Fruit fly (Drosophila melanogaster) whole organism, embryonic: ENCODE data around the gene Osi16.

ENCODE experiments used
- CG11093 ChIP-seq: fragments of 200-800 bp; sonication (Bioruptor generic); IDR thresholded peaks from 3 replicates; pipeline ENCODE4 v1.3.6; 2022; ENCODE audit warnings: missing biosample characterization, missing genetic modification characterization
- CG11504 ChIP-seq: fragments of 200-800 bp; sonication (Bioruptor generic); optimal IDR thresholded peaks from 3 replicates; lab custom pipeline; 2019; ENCODE audit warnings: missing biosample characterization, mild to moderate bottlenecking, missing genetic modification characterization, moderate library complexity
- CG11560 ChIP-seq: fragments of 200-800 bp; sonication (Bioruptor generic); IDR thresholded peaks from 3 replicates; pipeline ENCODE4 v1.3.6; 2022; ENCODE audit warnings: missing biosample characterization, missing genetic modification characterization
- CG12391 ChIP-seq: fragments of 200-800 bp; sonication (Bioruptor generic); optimal IDR thresholded peaks from 3 replicates; lab custom pipeline; 2018; ENCODE audit warnings: missing biosample characterization, mild to moderate bottlenecking, missing genetic modification characterization, moderate library complexity
- CG13424 ChIP-seq: fragments of 200-800 bp; sonication (Bioruptor generic); optimal IDR thresholded peaks from 2 replicates; lab custom pipeline; 2019; ENCODE audit warnings: missing biosample characterization, mild to moderate bottlenecking, missing genetic modification characterization, moderate library complexity
- CG1529 ChIP-seq: fragments of 200-800 bp; sonication (Bioruptor generic); optimal IDR thresholded peaks from 3 replicates; lab custom pipeline; 2018; ENCODE audit warnings: missing biosample characterization, missing genetic modification characterization
- CG17186 ChIP-seq: fragments of 200-800 bp; sonication (Bioruptor generic); optimal IDR thresholded peaks from 3 replicates; lab custom pipeline; 2017; ENCODE audit warnings: missing biosample characterization, missing genetic modification reagents, missing genetic modification characterization
- CG17912 ChIP-seq: fragments of 200-800 bp; sonication (Bioruptor generic); optimal IDR thresholded peaks from 2 replicates; lab custom pipeline; 2018; ENCODE audit warnings: missing biosample characterization, mild to moderate bottlenecking, missing genetic modification characterization
- CG1792 ChIP-seq: fragments of 200-800 bp; sonication (Bioruptor generic); optimal IDR thresholded peaks from 2 replicates; lab custom pipeline; 2016; ENCODE audit warnings: missing biosample characterization, missing genetic modification characterization
- CG18262 ChIP-seq: fragments of 200-800 bp; optimal IDR thresholded peaks from 3 replicates; lab custom pipeline; 2019; ENCODE audit warnings: missing biosample characterization, mild to moderate bottlenecking, missing genetic modification characterization, moderate library complexity
- CG30020 ChIP-seq: fragments of 200-800 bp; optimal IDR thresholded peaks from 2 replicates; lab custom pipeline; 2019; ENCODE audit warnings: missing biosample characterization, mild to moderate bottlenecking, missing genetic modification characterization, moderate library complexity
- CG30403 ChIP-seq: fragments of 200-800 bp; sonication (Bioruptor generic); optimal IDR thresholded peaks from 3 replicates; lab custom pipeline; 2016; ENCODE audit warnings: missing biosample characterization, missing genetic modification characterization
- CG31441 ChIP-seq: fragments of 200-800 bp; sonication (Bioruptor generic); IDR thresholded peaks from 2 replicates; pipeline ENCODE4 v1.3.6; 2022; ENCODE audit warnings: missing biosample characterization, missing genetic modification characterization
- CG3847 ChIP-seq: fragments of 200-800 bp; sonication (Bioruptor generic); IDR thresholded peaks from 2 replicates; pipeline ENCODE4 v1.3.6; 2022; ENCODE audit warnings: missing biosample characterization, missing genetic modification characterization
- CG7928 ChIP-seq: fragments of 200-800 bp; sonication (Bioruptor generic); optimal IDR thresholded peaks from 2 replicates; lab custom pipeline; 2017; ENCODE audit warnings: missing biosample characterization, mild to moderate bottlenecking, missing genetic modification characterization
- CG8290 ChIP-seq, 3 experiments: fragments of 200-800 bp; sonication (Bioruptor generic); optimal IDR thresholded peaks; 2 replicates each; lab custom pipeline; 2016 to 2019; ENCODE audit warnings: missing biosample characterization in 3 of 3, missing genetic modification characterization in 3 of 3, mild to moderate bottlenecking in 2 of 3, moderate library complexity in 1 of 3
- CG9609 ChIP-seq: fragments of 200-800 bp; sonication (Bioruptor generic); optimal IDR thresholded peaks from 3 replicates; lab custom pipeline; 2016; ENCODE audit warnings: missing biosample characterization, missing genetic modification characterization
- CG9932 ChIP-seq: fragments of 200-800 bp; sonication (Bioruptor generic); IDR thresholded peaks from 2 replicates; pipeline ENCODE4 v1.3.6; 2022; ENCODE audit warnings: missing biosample characterization, missing genetic modification characterization
- Drgx ChIP-seq: fragments of 200-800 bp; sonication (Bioruptor generic); IDR thresholded peaks from 2 replicates; pipeline ENCODE4 v1.3.6; 2022; ENCODE audit warnings: missing biosample characterization, missing genetic modification characterization
- Eip74EF ChIP-seq, 2 experiments: fragments of 200-800 bp in 1 of 2; fragments of >200 bp in 1 of 2; sonication (Bioruptor generic) in 1 of 2; optimal IDR thresholded peaks; 2 replicates each; lab custom pipeline; 2017 to 2019; ENCODE audit warnings: missing biosample characterization in 2 of 2, missing genetic modification characterization in 2 of 2, mild to moderate bottlenecking in 1 of 2, moderate library complexity in 1 of 2
- Fer3 ChIP-seq: fragments of 200-800 bp; sonication (Bioruptor generic); optimal IDR thresholded peaks from 2 replicates; lab custom pipeline; 2018; ENCODE audit warnings: missing biosample characterization, mild to moderate bottlenecking, missing genetic modification characterization, moderate library complexity
- H2.0 ChIP-seq: fragments of 200-800 bp; sonication (Bioruptor generic); IDR thresholded peaks from 2 replicates; pipeline ENCODE4 v1.3.6; 2022; ENCODE audit warnings: missing biosample characterization, missing genetic modification characterization
- Hey ChIP-seq: fragments of 200-800 bp; sonication (Bioruptor generic); optimal IDR thresholded peaks from 3 replicates; lab custom pipeline; 2018; ENCODE audit warnings: missing biosample characterization, mild to moderate bottlenecking, missing genetic modification characterization
- Mad ChIP-seq: fragments of 200-800 bp; sonication (Bioruptor generic); optimal IDR thresholded peaks from 2 replicates; lab custom pipeline; 2016; ENCODE audit warnings: missing biosample characterization, missing genetic modification characterization
- Med ChIP-seq: fragments of 200-800 bp; sonication (Bioruptor generic); peaks from one replicate; lab custom pipeline; 2016; ENCODE audit warnings: missing biosample characterization, missing genetic modification characterization, mild to moderate bottlenecking, inconsistent platforms, moderate library complexity
- Neu2 ChIP-seq: fragments of 200-800 bp; sonication (Bioruptor generic); optimal IDR thresholded peaks from 3 replicates; lab custom pipeline; 2016; ENCODE audit warnings: missing biosample characterization, missing genetic modification characterization, borderline replicate concordance
- Nf-YB ChIP-seq: fragments of 200-800 bp; sonication (Bioruptor generic); optimal IDR thresholded peaks from 3 replicates; lab custom pipeline; 2019; ENCODE audit warnings: missing biosample characterization, mild to moderate bottlenecking, missing genetic modification characterization, moderate library complexity
- Nf-YC ChIP-seq: fragments of 200-800 bp; optimal IDR thresholded peaks from 3 replicates; lab custom pipeline; 2019; ENCODE audit warnings: missing biosample characterization, mild to moderate bottlenecking, missing genetic modification characterization, moderate library complexity
- NfI ChIP-seq: fragments of 200-800 bp; sonication (Bioruptor generic); optimal IDR thresholded peaks from 3 replicates; lab custom pipeline; 2018; ENCODE audit warnings: missing biosample characterization, mild to moderate bottlenecking, missing genetic modification characterization, moderate library complexity
- PHDP ChIP-seq: fragments of 200-800 bp; sonication (Bioruptor generic); optimal IDR thresholded peaks from 3 replicates; lab custom pipeline; 2018; ENCODE audit warnings: missing biosample characterization, mild to moderate bottlenecking, missing genetic modification characterization, moderate library complexity
- Tbp ChIP-seq: fragments of >200 bp; optimal IDR thresholded peaks from 2 replicates; lab custom pipeline; 2018; ENCODE audit warnings: missing biosample characterization, missing genetic modification characterization
- ab ChIP-seq: fragments of 200-800 bp; sonication (Bioruptor generic); optimal IDR thresholded peaks from 2 replicates; lab custom pipeline; 2016; ENCODE audit warnings: missing biosample characterization, missing genetic modification characterization
- ap ChIP-seq: fragments of 200-800 bp; sonication (Bioruptor generic); IDR thresholded peaks from 2 replicates; pipeline ENCODE4 v1.3.6; 2022; ENCODE audit warnings: missing biosample characterization, missing genetic modification characterization
- ara ChIP-seq: fragments of 200-800 bp; sonication (Bioruptor generic); IDR thresholded peaks from 2 replicates; pipeline ENCODE4 v1.3.6; 2022; ENCODE audit warnings: missing biosample characterization, missing genetic modification characterization
- bsh ChIP-seq, 2 experiments: fragments of 200-800 bp; sonication (Bioruptor generic); optimal IDR thresholded peaks; 2 replicates each; lab custom pipeline; 2017 to 2018; ENCODE audit warnings: mild to moderate bottlenecking in 2 of 2, missing biosample characterization in 2 of 2, missing genetic modification characterization in 2 of 2, moderate library complexity in 1 of 2
- dan ChIP-seq: fragments of 200-800 bp; sonication (Bioruptor generic); IDR thresholded peaks from 2 replicates; pipeline ENCODE4 v1.3.6; 2022; ENCODE audit warnings: missing biosample characterization, missing genetic modification characterization
- eve ChIP-seq, 2 experiments: fragments of >200 bp; optimal IDR thresholded peaks; 2 replicates each; lab custom pipeline; 2017; ENCODE audit warnings: missing biosample characterization in 2 of 2, missing genetic modification characterization in 2 of 2
- eyg ChIP-seq: fragments of 200-800 bp; sonication (Bioruptor generic); optimal IDR thresholded peaks from 3 replicates; lab custom pipeline; 2016; ENCODE audit warnings: missing biosample characterization, missing genetic modification characterization
- ind ChIP-seq: fragments of 200-800 bp; sonication (Bioruptor generic); optimal IDR thresholded peaks from 3 replicates; lab custom pipeline; 2016; ENCODE audit warnings: missing biosample characterization, missing genetic modification characterization
- inv ChIP-seq: fragments of 200-800 bp; sonication (Bioruptor generic); IDR thresholded peaks from 2 replicates; pipeline ENCODE4 v1.3.6; 2022; ENCODE audit warnings: missing biosample characterization, missing genetic modification characterization; ENCODE audit not compliant: partially characterized antibody
- kay ChIP-seq: fragments of 200-800 bp; sonication (Bioruptor generic); optimal IDR thresholded peaks from 2 replicates; lab custom pipeline; 2016; ENCODE audit warnings: missing biosample characterization, missing genetic modification characterization
- lilli ChIP-seq: fragments of 200-800 bp; sonication (Bioruptor generic); optimal IDR thresholded peaks from 3 replicates; lab custom pipeline; 2016; ENCODE audit warnings: missing biosample characterization, missing genetic modification characterization
- lov ChIP-seq, 2 experiments: fragments of 200-800 bp in 1 of 2; fragments of >200 bp in 1 of 2; sonication (Bioruptor generic) in 1 of 2; IDR thresholded peaks in 1 of 2; optimal IDR thresholded peaks in 1 of 2; 2 replicates in 1 of 2; 3 replicates in 1 of 2; pipeline versions ENCODE4 v1.3.6 to Lab custom; 2017 to 2022; ENCODE audit warnings: missing biosample characterization in 1 of 2, missing genetic modification characterization in 1 of 2
- psq ChIP-seq: fragments of 200-800 bp; sonication (Bioruptor generic); optimal IDR thresholded peaks from 2 replicates; lab custom pipeline; 2017; ENCODE audit warnings: missing biosample characterization, missing genetic modification characterization
- toy ChIP-seq: fragments of 200-800 bp; sonication (Bioruptor generic); IDR thresholded peaks from 2 replicates; pipeline ENCODE4 v1.3.6; 2022; ENCODE audit warnings: missing biosample characterization, missing genetic modification characterization
- ttk ChIP-seq: fragments of 200-800 bp; sonication (Bioruptor generic); IDR thresholded peaks from 2 replicates; pipeline ENCODE4 v2.1.2; 2022; ENCODE audit warnings: missing biosample characterization, missing genetic modification characterization
- zfh2 ChIP-seq: fragments of 200-800 bp; sonication (Bioruptor generic); optimal IDR thresholded peaks from 2 replicates; lab custom pipeline; 2016; ENCODE audit warnings: missing biosample characterization, missing genetic modification characterization

Osi16 gene

dm6 chr3R:6342702-6343101 is 37.7 kb downstream of the Osi16 start, which contains the start of gene CG10298 (continued):
- no peak for TF ChIP-seq Eip74EF (GFP tag; optimal IDR thresholded peaks at IDR 0.05; lab: Kevin White, UChicago)
- TF ChIP-seq ara = no peak
- no peak for TF ChIP-seq Tbp
- TF ChIP-seq Mad = no peak

- TF ChIP-seq CG13424 (tag; lab: Kevin White, UChicago) (peak; percentile 20), CG31441 (GFP tag; lab: Robert Waterston, UW) (peak; percentile 31; the same call in 1 of the 2 replicates), dan (GFP tag; lab: Robert Waterston, UW) (no peak), eyg (GFP tag; lab: Kevin White, UChicago) (no peak), Mad (no peak), ind (no peak), CG7928 (GFP tag; lab: Kevin White, UChicago) (no peak), CG3847 (no peak), ab (GFP tag; lab: Kevin White, UChicago) (no peak), CG1792 (GFP tag; lab: Kevin White, UChicago) (no peak), CG8290 (GFP tag; optimal IDR thresholded peaks at IDR 0.05; lab: Kevin White, UChicago) (no peak), CG8290 (tag; optimal IDR thresholded peaks at IDR 0.05; lab: Kevin White, UChicago) (no peak), Hey (tag; lab: Kevin White, UChicago) (no peak), lov (optimal IDR thresholded peaks at IDR 0.05; lab: Kevin White, UChicago) (no peak), lov (GFP tag; IDR thresholded peaks at IDR 0.05; lab: Robert Waterston, UW) (no peak), Med (GFP tag; lab: Kevin White, UChicago) (peak; percentile 48), Neu2 (GFP tag; lab: Kevin White, UChicago) (no peak), CG11093 (GFP tag; lab: Robert Waterston, UW) (no peak), Fer3 (tag; lab: Kevin White, UChicago) (no peak), bsh (GFP tag; optimal IDR thresholded peaks at IDR 0.05; lab: Kevin White, UChicago) (no peak), CG11504 (peak; percentile 38), ttk (GFP tag; lab: Robert Waterston, UW) (no peak), H2.0 (no peak), Nf-YB (GFP tag; lab: Kevin White, UChicago) (no peak), PHDP (tag; lab: Kevin White, UChicago) (no peak), CG9609 (GFP tag; lab: Kevin White, UChicago) (no peak), CG17186 (GFP tag; lab: Kevin White, UChicago) (no peak), inv (GFP tag; lab: Robert Waterston, UW) (no peak), toy (GFP tag; lab: Robert Waterston, UW) (no peak), Drgx (GFP tag; lab: Robert Waterston, UW) (0 out of 2 replicates have a peak, but pooled peaks have one; percentile 9), zfh2 (no peak), CG1529 (GFP tag; lab: Kevin White, UChicago) (no peak), CG18262 (peak; percentile 23), CG30020 (tag; lab: Kevin White, UChicago) (no peak), CG9932 (0 out of 2 replicates have a peak, but pooled peaks have one; percentile 28), CG11560 (tag; lab: Robert Waterston, UW) (no peak), psq (no peak), eve (GFP tag; optimal IDR thresholded peaks at IDR 0.05; lab: Kevin White, UChicago) (no peak), ap (GFP tag; lab: Robert Waterston, UW) (no peak), lilli (GFP tag; lab: Kevin White, UChicago) (no peak), CG12391 (peak; percentile 9), CG17912 (GFP tag; lab: Kevin White, UChicago) (no peak), CG30403 (peak; percentile 9), NfI (no peak), kay (GFP tag; lab: Kevin White, UChicago) (no peak), Nf-YC (tag; lab: Kevin White, UChicago) (peak; percentile 15)
These were observed 38.6 kb downstream of the Osi16 start, which contains the start of gene CG17919 for dm6 chr3R:6343396-6344239. Gene CG17919 (plus strand): TSS chr3R:6344029.
